Fruit fly (Drosophila melanogaster) whole organism, wandering third instar larva: ENCODE results near the gene MBD-R2.

Source experiments
- Dfd ChIP-seq: fragments of >200 bp; optimal IDR thresholded peaks from 2 replicates; lab custom pipeline; 2017; ENCODE audit warnings: missing biosample characterization, missing genetic modification characterization
- Dif ChIP-seq: fragments of 200-275, 200-300 bp; sonication (Bioruptor generic); optimal IDR thresholded peaks from 2 replicates; lab custom pipeline; 2018; ENCODE audit warnings: missing biosample characterization, missing genetic modification characterization; ENCODE audit not compliant: partially characterized antibody
- Hnf4 ChIP-seq: fragments of 200-800 bp; sonication (Bioruptor generic); optimal IDR thresholded peaks from 2 replicates; lab custom pipeline; 2016; ENCODE audit warnings: missing biosample characterization, mild to moderate bottlenecking, missing genetic modification characterization
- Sp1 ChIP-seq: fragments of 200-800 bp; sonication (Bioruptor generic); optimal IDR thresholded peaks from 3 replicates; lab custom pipeline; 2019; ENCODE audit warnings: missing biosample characterization, mild to moderate bottlenecking, missing genetic modification characterization, moderate library complexity
- brk ChIP-seq: fragments of 200-800 bp; sonication (Bioruptor generic); optimal IDR thresholded peaks from 2 replicates; lab custom pipeline; 2016; ENCODE audit warnings: missing biosample characterization, mild to moderate bottlenecking, missing genetic modification characterization
- dmrt93B ChIP-seq: fragments of 200-800 bp; sonication (Bioruptor generic); optimal IDR thresholded peaks from 2 replicates; lab custom pipeline; 2018; ENCODE audit warnings: missing biosample characterization, mild to moderate bottlenecking, missing genetic modification characterization
- lola ChIP-seq: fragments of >200 bp; optimal IDR thresholded peaks from 2 replicates; lab custom pipeline; 2017; ENCODE audit warnings: missing biosample characterization, missing genetic modification characterization
- pan ChIP-seq: fragments of >200 bp; optimal IDR thresholded peaks from 2 replicates; lab custom pipeline; 2017
- psq ChIP-seq: fragments of 200-800 bp; sonication (Bioruptor generic); optimal IDR thresholded peaks from 3 replicates; lab custom pipeline; 2017; ENCODE audit warnings: missing biosample characterization, mild to moderate bottlenecking, missing genetic modification characterization, moderate library complexity
- sage ChIP-seq: fragments of 200-800 bp; sonication (Bioruptor generic); optimal IDR thresholded peaks from 2 replicates; lab custom pipeline; 2016; ENCODE audit warnings: missing biosample characterization, mild to moderate bottlenecking, missing genetic modification characterization

DNA sequence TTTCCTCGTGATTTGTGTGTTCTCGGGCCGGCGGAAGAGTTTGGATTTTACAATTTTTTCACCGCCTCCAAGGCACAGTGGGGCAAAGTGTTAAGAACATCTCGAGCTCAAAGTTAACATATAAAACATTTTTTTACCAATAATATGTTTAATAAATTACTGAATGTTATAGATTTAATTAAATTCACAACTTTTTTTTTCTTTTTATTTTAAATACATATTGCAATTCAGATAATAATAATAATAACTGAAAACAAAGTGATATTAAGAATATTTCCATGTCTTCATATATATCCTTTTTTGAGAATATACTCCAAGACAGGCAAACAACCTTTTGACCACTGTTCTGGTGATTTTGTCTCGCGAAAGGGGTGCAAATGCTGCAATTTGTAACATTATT, 10.1 kb downstream of the MBD-R2 start:
- TF ChIP-seq Sp1 (GFP tag; lab: Kevin White, UChicago) (no peak), Dif (no peak), brk (GFP tag; lab: Kevin White, UChicago) (no peak), pan (lab: Kevin White, UChicago) (no peak), lola (GFP tag; lab: Kevin White, UChicago) (no peak), sage (GFP tag; lab: Kevin White, UChicago) (no peak), psq (GFP tag; lab: Kevin White, UChicago) (no peak), Dfd (GFP tag; lab: Kevin White, UChicago) (no peak), Hnf4 (no peak), dmrt93B (GFP tag; lab: Kevin White, UChicago) (no peak)
